Worm (Caenorhabditis elegans): ENCODE measurements around the gene twf-2.

Gene twf-2

ce11 chrX:16461319-16461718, 15.3 kb downstream of the twf-2 start (continued):
- TF ChIP-seq B0019.2 (GFP tag; conservative IDR thresholded peaks at IDR 0.05) (no peak), nhr-179 (tag; optimal IDR thresholded peaks at IDR 0.05) (no peak), cebp-2 (GFP tag; IDR thresholded peaks at IDR 0.05) (no peak), dpl-1 (GFP tag; optimal IDR thresholded peaks at IDR 0.05) (no peak), mcd-1 (GFP tag; IDR thresholded peaks at IDR 0.05) (no peak), dox-1 (GFP tag; IDR thresholded peaks at IDR 0.05) (no peak), Y53F4B.3 (GFP tag; IDR thresholded peaks at IDR 0.05) (no peak), B0261.1 (tag; optimal IDR thresholded peaks at IDR 0.05) (peak; percentile 68), attf-6 (GFP tag; IDR thresholded peaks at IDR 0.05) (no peak), egl-44 (GFP tag; IDR thresholded peaks at IDR 0.05) (no peak), aptf-3 (GFP tag; IDR thresholded peaks at IDR 0.05) (no peak), lin-40 (tag; optimal IDR thresholded peaks at IDR 0.05) (no peak), akir-1 (GFP tag; optimal IDR thresholded peaks at IDR 0.05) (no peak), T07F8.4 (tag; optimal IDR thresholded peaks at IDR 0.05) (no peak), ceh-79 (tag; optimal IDR thresholded peaks at IDR 0.05) (no peak), madf-6 (GFP tag; IDR thresholded peaks at IDR 0.05) (no peak), ceh-27 (GFP tag; optimal IDR thresholded peaks at IDR 0.05) (no peak), chd-7 (tag; optimal IDR thresholded peaks at IDR 0.05) (no peak), nhr-90 (tag; optimal IDR thresholded peaks at IDR 0.05) (peak; percentile 2), Y67H2A.10 (GFP tag; conservative IDR thresholded peaks at IDR 0.05) (no peak), F55B11.4 (tag; optimal IDR thresholded peaks at IDR 0.05; ENCODE audit: borderline replicate concordance, insufficient read depth) (no peak)

- TF ChIP-seq ztf-6 (GFP tag; IDR thresholded peaks at IDR 0.05) (no peak), attf-5 (GFP tag; optimal IDR thresholded peaks at IDR 0.05) (no peak)
Observed at ce11 chrX:16466157-16466556, 20.2 kb downstream of the twf-2 start.

- TF ChIP-seq snpc-4 (GFP tag; optimal IDR thresholded peaks at IDR 0.05), result no peak
- peak in 2 of 4 experiments; percentile 51 to 75 for TF ChIP-seq snpc-4 (tag; optimal IDR thresholded peaks at IDR 0.05)
- 0 out of 2 replicates have a peak, but pooled peaks have one; percentile 28 for TF ChIP-seq hsf-1 (GFP tag; IDR thresholded peaks at IDR 0.05)
- TF ChIP-seq F37B4.10 (GFP tag; IDR thresholded peaks at IDR 0.05), result 0 out of 2 replicates have a peak, but pooled peaks have one; percentile 43
- TF ChIP-seq F22D6.2 (tag; optimal IDR thresholded peaks at IDR 0.05), result no peak
Observed at ce11 chrX:16468845-16469244, 22.8 kb downstream of the twf-2 start.

ce11 chrX:16470758-16471157, 24.8 kb downstream of the twf-2 start, which contains the start of gene F38E9.1:
Gene F38E9.1 (plus strand): TSS chrX:16471058.
- TF ChIP-seq zfh-2 (GFP tag; conservative IDR thresholded peaks at IDR 0.05) (no peak), ztf-18 (tag; optimal IDR thresholded peaks at IDR 0.05) (no peak), C06A6.2 (GFP tag; conservative IDR thresholded peaks at IDR 0.05) (no peak), chd-7 (tag; optimal IDR thresholded peaks at IDR 0.05) (no peak), fkh-3 (tag; optimal IDR thresholded peaks at IDR 0.05) (no peak), nhr-27 (tag; optimal IDR thresholded peaks at IDR 0.05) (no peak), repo-1 (tag; optimal IDR thresholded peaks at IDR 0.05) (no peak), lag-1 (GFP tag; IDR thresholded peaks at IDR 0.05) (no peak), nhr-179 (tag; optimal IDR thresholded peaks at IDR 0.05) (no peak), dox-1 (GFP tag; IDR thresholded peaks at IDR 0.05) (no peak), tlf-1 (GFP tag; optimal IDR thresholded peaks at IDR 0.05) (no peak), lsl-1 (GFP tag; optimal IDR thresholded peaks at IDR 0.05) (no peak), F57C9.4 (tag; optimal IDR thresholded peaks at IDR 0.05) (no peak), ceh-58 (GFP tag; IDR thresholded peaks at IDR 0.05) (no peak)
